Worm (Caenorhabditis elegans): Measurements from ENCODE around the gene pcrg-1.

DNA sequence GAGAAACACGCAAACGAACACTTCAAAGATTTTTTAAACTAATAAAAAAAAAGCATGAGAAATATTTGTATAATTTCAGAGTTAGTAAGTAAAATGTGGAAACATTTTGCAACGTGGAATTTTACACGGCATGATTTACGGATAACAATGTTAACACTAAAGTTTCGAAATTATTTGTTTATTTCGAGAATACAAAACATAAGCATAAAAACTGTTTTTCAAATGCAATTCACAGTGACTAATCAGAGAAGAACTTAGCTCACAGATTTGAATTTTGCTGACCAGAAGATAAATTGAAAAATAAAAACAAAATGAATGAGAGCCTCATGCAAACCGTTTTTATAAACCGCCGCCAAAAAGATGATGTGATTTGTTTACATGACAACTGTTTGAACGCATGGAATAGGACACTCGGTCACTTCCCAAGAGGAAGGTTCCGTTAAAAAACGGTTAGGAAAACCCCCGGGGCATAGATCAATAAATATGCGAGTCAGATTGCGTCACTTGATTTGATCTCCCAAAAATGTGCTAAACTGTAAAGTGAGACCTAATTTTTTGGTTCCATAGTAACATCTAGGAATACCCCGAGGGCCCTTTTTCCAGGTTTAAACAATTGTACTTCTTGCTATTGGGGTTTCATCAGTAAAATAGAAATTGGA, 25.6 kb downstream of the pcrg-1 start, which contains the start of gene clh-3:
- TF ChIP-seq crh-2 (tag; optimal IDR thresholded peaks at IDR 0.05), result no peak
- TF ChIP-seq egl-27 (tag; optimal IDR thresholded peaks at IDR 0.05), result no peak
- TF ChIP-seq ztf-11 (tag; optimal IDR thresholded peaks at IDR 0.05), result no peak
- TF ChIP-seq lin-39 (tag; optimal IDR thresholded peaks at IDR 0.05), result no peak
- no peak for TF ChIP-seq nhr-25 (tag; optimal IDR thresholded peaks at IDR 0.05)
- TF ChIP-seq lin-13 (GFP tag; optimal IDR thresholded peaks at IDR 0.05), result no peak
- no peak for TF ChIP-seq nhr-77 (tag; optimal IDR thresholded peaks at IDR 0.05)
- no peak for TF ChIP-seq nhr-237 (tag; optimal IDR thresholded peaks at IDR 0.05)
